Fruit fly (Drosophila melanogaster): Measurements from ENCODE around the gene ppk22.

ppk22 gene

dm6 chr3R:24878655-24879054 is 19.1 kb upstream of the ppk22 start:
- TF ChIP-seq CG14655 (GFP tag; optimal IDR thresholded peaks at IDR 0.05), result no peak
- peak; percentile 84 for TF ChIP-seq EcR (GFP tag; optimal IDR thresholded peaks at IDR 0.05)

- no peak for TF ChIP-seq CG12605 (GFP tag; IDR thresholded peaks at IDR 0.05)
- TF ChIP-seq CG17806 (tag; optimal IDR thresholded peaks at IDR 0.05), result peak; percentile 13
- no peak for TF ChIP-seq EcR (GFP tag; optimal IDR thresholded peaks at IDR 0.05)
Observed at dm6 chr3R:24876843-24877457, 17.3 kb upstream of the ppk22 start, which contains the start of the genes CG11089 and CG31381. CG11089 (plus strand) TSS chr3R:24877045. CG31381 (plus strand) TSS chr3R:24877045.

dm6 chr3R:24875939-24876842 is 16.6 kb upstream of the ppk22 start, which contains the start of gene CG3744:
CG3744 (minus strand) TSS chr3R:24876654.
- no peak for TF ChIP-seq D1 (tag; optimal IDR thresholded peaks at IDR 0.05)
- TF ChIP-seq CG32121 (GFP tag; IDR thresholded peaks at IDR 0.05), result peak; percentile 90
- peak; percentile 81 for TF ChIP-seq CG17806 (tag; optimal IDR thresholded peaks at IDR 0.05)
- no peak for TF ChIP-seq CG14655 (GFP tag; optimal IDR thresholded peaks at IDR 0.05)
- TF ChIP-seq CG8301 (tag; optimal IDR thresholded peaks at IDR 0.05), result peak; percentile 74
- peak; percentile 67 for TF ChIP-seq CG10348 (GFP tag; IDR thresholded peaks at IDR 0.05)
- no peak for TF ChIP-seq EcR (GFP tag; optimal IDR thresholded peaks at IDR 0.05)
- TF ChIP-seq fd96Ca (GFP tag; IDR thresholded peaks at IDR 0.05), result peak; percentile 93
- peak; percentile 80 for TF ChIP-seq CG8159 (tag; optimal IDR thresholded peaks at IDR 0.05)
- TF ChIP-seq Ets98B (GFP tag; IDR thresholded peaks at IDR 0.05), result peak; percentile 94
- peak; percentile 8 for TF ChIP-seq gl (tag; optimal IDR thresholded peaks at IDR 0.05)
- TF ChIP-seq CG34367 (tag; optimal IDR thresholded peaks at IDR 0.05), result peak; percentile 64
- peak; percentile 95 for TF ChIP-seq CG4496 (GFP tag; IDR thresholded peaks at IDR 0.05)
- TF ChIP-seq Pif1A (GFP tag; optimal IDR thresholded peaks at IDR 0.05), result no peak
- peak; percentile 70 for TF ChIP-seq CG13204 (GFP tag; optimal IDR thresholded peaks at IDR 0.05)
- TF ChIP-seq CG12605 (GFP tag; IDR thresholded peaks at IDR 0.05), result peak; percentile 54; the same call in 1 of the 2 replicates
- TF ChIP-seq CG9948 (tag; optimal IDR thresholded peaks at IDR 0.05), result peak; percentile 75
- peak; percentile 81 for TF ChIP-seq CG15710 (tag; optimal IDR thresholded peaks at IDR 0.05)
- peak; percentile 76 for TF ChIP-seq rn (GFP tag; IDR thresholded peaks at IDR 0.05)
- TF ChIP-seq Snoo (tag; optimal IDR thresholded peaks at IDR 0.05), result peak; percentile 83
- TF ChIP-seq Pif1B (GFP tag; optimal IDR thresholded peaks at IDR 0.05), result peak; percentile 66

- peak; percentile 33 for TF ChIP-seq Snoo (tag; optimal IDR thresholded peaks at IDR 0.05)
- TF ChIP-seq EcR (GFP tag; optimal IDR thresholded peaks at IDR 0.05), result peak; percentile 2
- TF ChIP-seq CG4496 (GFP tag; IDR thresholded peaks at IDR 0.05), result no peak
- peak; percentile 14 for TF ChIP-seq CG13204 (GFP tag; optimal IDR thresholded peaks at IDR 0.05)
- TF ChIP-seq CG12605 (GFP tag; IDR thresholded peaks at IDR 0.05), result no peak
- TF ChIP-seq CG8159 (tag; optimal IDR thresholded peaks at IDR 0.05), result no peak
- TF ChIP-seq gl (tag; optimal IDR thresholded peaks at IDR 0.05), result peak; percentile 10
Observed at dm6 chr3R:24870389-24871048, 10.9 kb upstream of the ppk22 start, which contains the start of gene CycB3. CycB3 (minus strand) TSS chr3R:24870816.

dm6 chr3R:24867956-24868355 is 8.4 kb upstream of the ppk22 start:
- TF ChIP-seq CG12605 (GFP tag; IDR thresholded peaks at IDR 0.05) (no peak), EcR (GFP tag; optimal IDR thresholded peaks at IDR 0.05) (no peak), fd96Ca (GFP tag; IDR thresholded peaks at IDR 0.05) (no peak), D1 (tag; optimal IDR thresholded peaks at IDR 0.05) (no peak), gl (tag; optimal IDR thresholded peaks at IDR 0.05) (no peak), CG13204 (GFP tag; optimal IDR thresholded peaks at IDR 0.05) (no peak), CG17806 (tag; optimal IDR thresholded peaks at IDR 0.05) (no peak), CG9948 (tag; optimal IDR thresholded peaks at IDR 0.05) (no peak)

dm6 chr3R:24866976-24867375 is 7.4 kb upstream of the ppk22 start:
- TF ChIP-seq CG8301 (tag; optimal IDR thresholded peaks at IDR 0.05) (no peak), CG8159 (tag; optimal IDR thresholded peaks at IDR 0.05) (no peak), EcR (GFP tag; optimal IDR thresholded peaks at IDR 0.05) (no peak), CG12605 (GFP tag; IDR thresholded peaks at IDR 0.05) (no peak), CG13204 (GFP tag; optimal IDR thresholded peaks at IDR 0.05) (no peak), CG32121 (GFP tag; IDR thresholded peaks at IDR 0.05) (no peak), CG15710 (tag; optimal IDR thresholded peaks at IDR 0.05) (no peak), Snoo (tag; optimal IDR thresholded peaks at IDR 0.05) (no peak), CG4496 (GFP tag; IDR thresholded peaks at IDR 0.05) (no peak), CG17806 (tag; optimal IDR thresholded peaks at IDR 0.05) (no peak), fd96Ca (GFP tag; IDR thresholded peaks at IDR 0.05) (no peak), CG9948 (tag; optimal IDR thresholded peaks at IDR 0.05) (no peak), Pif1B (GFP tag; optimal IDR thresholded peaks at IDR 0.05) (no peak), CG34367 (tag; optimal IDR thresholded peaks at IDR 0.05) (no peak), gl (tag; optimal IDR thresholded peaks at IDR 0.05) (no peak), Ets98B (GFP tag; IDR thresholded peaks at IDR 0.05) (no peak)
